Worm (Caenorhabditis elegans) whole organism, early embryonic: ENCODE measurements around the gene W02H5.8.

Experiments used
- B0310.2 ChIP-seq: sonication (generic microtip); optimal IDR thresholded peaks from 2 replicates; lab custom pipeline; 2016; ENCODE audit warnings: mild to moderate bottlenecking, missing genetic modification characterization, missing compliant biosample characterization
- F13C5.2 ChIP-seq: sonication (generic microtip); optimal IDR thresholded peaks from 2 replicates; lab custom pipeline; 2017; ENCODE audit warnings: mild to moderate bottlenecking, missing genetic modification characterization, inconsistent platforms, missing compliant biosample characterization
- aly-1 ChIP-seq: sonication (generic microtip); optimal IDR thresholded peaks from 2 replicates; lab custom pipeline; 2016; ENCODE audit warnings: missing genetic modification characterization, missing compliant biosample characterization
- ama-1 ChIP-seq: fragments of 150-350 bp; optimal IDR thresholded peaks from 2 replicates; lab custom pipeline; 2014
- ceh-13 ChIP-seq: fragments of 200-800 bp; sonication (Bioruptor generic); optimal IDR thresholded peaks from 2 replicates; lab custom pipeline; 2018; ENCODE audit warnings: mild to moderate bottlenecking, missing genetic modification characterization, missing compliant biosample characterization
- ceh-36 ChIP-seq: sonication (generic microtip); optimal IDR thresholded peaks from 2 replicates; lab custom pipeline; 2016; ENCODE audit warnings: missing genetic modification characterization, inconsistent platforms, missing compliant biosample characterization
- ets-7 ChIP-seq: sonication (generic microtip); optimal IDR thresholded peaks from 2 replicates; lab custom pipeline; 2016; ENCODE audit warnings: missing genotype, missing genetic modification characterization, missing compliant biosample characterization
- flt-1 ChIP-seq: fragments of 200-800 bp; sonication (Bioruptor generic); IDR thresholded peaks from 2 replicates; pipeline ENCODE4 v1.3.6; 2022; ENCODE audit warnings: missing genetic modification characterization, missing compliant biosample characterization
- hmbx-1 ChIP-seq: sonication (generic microtip); optimal IDR thresholded peaks from 2 replicates; lab custom pipeline; 2016; ENCODE audit warnings: mild to moderate bottlenecking, missing genetic modification characterization, missing compliant biosample characterization
- hmg-4 ChIP-seq: fragments of 200-800 bp; sonication (Bioruptor generic); optimal IDR thresholded peaks from 2 replicates; lab custom pipeline; 2018; ENCODE audit warnings: mild to moderate bottlenecking, missing genetic modification characterization, missing compliant biosample characterization
- hnd-1 ChIP-seq: sonication (generic microtip); optimal IDR thresholded peaks from 2 replicates; lab custom pipeline; 2016; ENCODE audit warnings: missing genetic modification characterization, missing compliant biosample characterization
- pes-1 ChIP-seq: fragments of 200-800 bp; sonication (Bioruptor generic); IDR thresholded peaks from 2 replicates; pipeline ENCODE4 v1.3.6; 2022; ENCODE audit warnings: missing genetic modification reagents, missing genetic modification characterization, missing compliant biosample characterization
- scrt-1 ChIP-seq: fragments of 200-800 bp; sonication (Bioruptor generic); IDR thresholded peaks from 2 replicates; pipeline ENCODE4 v1.3.6; 2022; ENCODE audit warnings: missing genetic modification characterization, missing compliant biosample characterization
- sea-1 ChIP-seq: fragments of 200-800 bp; sonication (Bioruptor generic); conservative IDR thresholded peaks from 2 replicates; pipeline ENCODE4 v1.3.6; 2022; ENCODE audit warnings: missing genetic modification characterization, missing compliant biosample characterization
- tbx-11 ChIP-seq: fragments of 200-800 bp; sonication (Bioruptor generic); IDR thresholded peaks from 2 replicates; pipeline ENCODE4 v1.3.6; 2022; ENCODE audit warnings: missing genetic modification characterization, missing compliant biosample characterization
- tbx-37 ChIP-seq: fragments of 200-800 bp; sonication (Bioruptor generic); conservative IDR thresholded peaks from 2 replicates; pipeline ENCODE4 v1.3.6; 2022; ENCODE audit warnings: missing genetic modification reagents, missing genetic modification characterization, missing compliant biosample characterization
- tra-4 ChIP-seq: sonication (generic microtip); optimal IDR thresholded peaks from 2 replicates; lab custom pipeline; 2017; ENCODE audit warnings: missing genetic modification characterization, missing compliant biosample characterization

Gene W02H5.8

ce11 chrV:2690478-2690877, 38.0 kb upstream of the W02H5.8 start:
- TF ChIP-seq tbx-37 (GFP tag; lab: Robert Waterston, UW) (no peak), ceh-36 (tag; lab: Kevin White, UChicago) (no peak), F13C5.2 (no peak), flt-1 (no peak), aly-1 (tag; lab: Kevin White, UChicago) (no peak), sea-1 (GFP tag; lab: Robert Waterston, UW) (no peak), ama-1 (no peak), hmbx-1 (tag; lab: Kevin White, UChicago) (no peak), B0310.2 (tag; lab: Kevin White, UChicago) (no peak), hmg-4 (GFP tag; lab: Kevin White, UChicago) (no peak), scrt-1 (no peak), hnd-1 (tag; lab: Kevin White, UChicago) (no peak), tra-4 (tag; lab: Kevin White, UChicago) (no peak), pes-1 (no peak), tbx-11 (GFP tag; lab: Robert Waterston, UW) (no peak), ceh-13 (GFP tag; lab: Kevin White, UChicago) (no peak), ets-7 (tag; lab: Kevin White, UChicago) (no peak)

- TF ChIP-seq hmbx-1 (tag; lab: Kevin White, UChicago) (no peak), B0310.2 (tag; lab: Kevin White, UChicago) (no peak)
These were observed 36.1 kb upstream of the W02H5.8 start for ce11 chrV:2688562-2688961.

ce11 chrV:2684227-2684626, 31.8 kb upstream of the W02H5.8 start:
- no peak for TF ChIP-seq sea-1 (GFP tag; lab: Robert Waterston, UW)
- TF ChIP-seq hmg-4 (GFP tag; lab: Kevin White, UChicago), result no peak
- no peak for TF ChIP-seq aly-1 (tag; lab: Kevin White, UChicago)
- no peak for TF ChIP-seq tra-4 (tag; lab: Kevin White, UChicago)
- TF ChIP-seq ceh-13 (GFP tag; lab: Kevin White, UChicago), result no peak
- TF ChIP-seq hnd-1 (tag; lab: Kevin White, UChicago), result no peak
- TF ChIP-seq hmbx-1 (tag; lab: Kevin White, UChicago), result no peak
- no peak for TF ChIP-seq F13C5.2
- no peak for TF ChIP-seq ets-7 (tag; lab: Kevin White, UChicago)
- no peak for TF ChIP-seq ceh-36 (tag; lab: Kevin White, UChicago)
- no peak for TF ChIP-seq B0310.2 (tag; lab: Kevin White, UChicago)
- no peak for TF ChIP-seq scrt-1
- no peak for TF ChIP-seq flt-1

- TF ChIP-seq tra-4 (tag; lab: Kevin White, UChicago), result no peak
- TF ChIP-seq hnd-1 (tag; lab: Kevin White, UChicago), result no peak
- TF ChIP-seq ama-1, result no peak
- TF ChIP-seq tbx-11 (GFP tag; lab: Robert Waterston, UW), result no peak
- TF ChIP-seq ets-7 (tag; lab: Kevin White, UChicago), result no peak
- TF ChIP-seq flt-1, result no peak
- TF ChIP-seq scrt-1, result no peak
- TF ChIP-seq ceh-36 (tag; lab: Kevin White, UChicago), result no peak
- TF ChIP-seq hmbx-1 (tag; lab: Kevin White, UChicago), result no peak
- TF ChIP-seq F13C5.2, result no peak
- TF ChIP-seq pes-1, result no peak
- no peak for TF ChIP-seq hmg-4 (GFP tag; lab: Kevin White, UChicago)
- no peak for TF ChIP-seq aly-1 (tag; lab: Kevin White, UChicago)
- TF ChIP-seq tbx-37 (GFP tag; lab: Robert Waterston, UW), result no peak
- TF ChIP-seq sea-1 (GFP tag; lab: Robert Waterston, UW), result no peak
- TF ChIP-seq ceh-13 (GFP tag; lab: Kevin White, UChicago), result no peak
- TF ChIP-seq B0310.2 (tag; lab: Kevin White, UChicago), result no peak
These were observed 31.0 kb upstream of the W02H5.8 start for ce11 chrV:2683497-2683896.

ce11 chrV:2677648-2678047, 25.2 kb upstream of the W02H5.8 start:
- TF ChIP-seq hmbx-1 (tag; lab: Kevin White, UChicago) (no peak), tbx-37 (GFP tag; lab: Robert Waterston, UW) (no peak), flt-1 (no peak), tra-4 (tag; lab: Kevin White, UChicago) (no peak), scrt-1 (no peak)

ce11 chrV:2675692-2676091, 23.2 kb upstream of the W02H5.8 start:
- no peak for TF ChIP-seq aly-1 (tag; lab: Kevin White, UChicago)

ce11 chrV:2673807-2674206, 21.4 kb upstream of the W02H5.8 start:
- peak; percentile 45 for TF ChIP-seq hnd-1 (tag; lab: Kevin White, UChicago)
- peak; percentile 33 for TF ChIP-seq tra-4 (tag; lab: Kevin White, UChicago)
- TF ChIP-seq tbx-11 (GFP tag; lab: Robert Waterston, UW), result peak; percentile 92
- no peak for TF ChIP-seq hmbx-1 (tag; lab: Kevin White, UChicago)
- peak; percentile 83; the same call in 1 of the 2 replicates for TF ChIP-seq sea-1 (GFP tag; lab: Robert Waterston, UW)
- TF ChIP-seq hmg-4 (GFP tag; lab: Kevin White, UChicago), result peak; percentile 77
- TF ChIP-seq ceh-36 (tag; lab: Kevin White, UChicago), result peak; percentile 60
- TF ChIP-seq B0310.2 (tag; lab: Kevin White, UChicago), result peak; percentile 61
- no peak for TF ChIP-seq ama-1
- TF ChIP-seq ceh-13 (GFP tag; lab: Kevin White, UChicago), result peak; percentile 53
- TF ChIP-seq F13C5.2, result peak; percentile 6
- TF ChIP-seq pes-1, result peak; percentile 91
- peak; percentile 58 for TF ChIP-seq tbx-37 (GFP tag; lab: Robert Waterston, UW)
- TF ChIP-seq ets-7 (tag; lab: Kevin White, UChicago), result peak; percentile 15
- TF ChIP-seq flt-1, result peak; percentile 85
- peak; percentile 72; the same call in 1 of the 2 replicates for TF ChIP-seq scrt-1
- peak; percentile 84 for TF ChIP-seq aly-1 (tag; lab: Kevin White, UChicago)

- TF ChIP-seq hmbx-1 (tag; lab: Kevin White, UChicago) (no peak), F13C5.2 (peak; percentile 48), B0310.2 (tag; lab: Kevin White, UChicago) (no peak)
These were observed 20.1 kb upstream of the W02H5.8 start, which contains the start of gene W02G9.3 for ce11 chrV:2672603-2673002. W02G9.3 (plus strand) TSS chrV:2672986.
